Worm (Caenorhabditis elegans) whole organism, L3 larva: ENCODE measurements around the gene btb-10.

Experiments used
- daf-12 ChIP-seq: fragments of 150-350 bp; optimal IDR thresholded peaks from 2 replicates; lab custom pipeline; 2014; ENCODE audit warnings: missing biosample characterization, missing genetic modification reagents, missing genetic modification characterization
- nhr-25 ChIP-seq: sonication (generic microtip); optimal IDR thresholded peaks from 2 replicates; lab custom pipeline; 2017; ENCODE audit warnings: missing biosample characterization, missing genetic modification characterization
- sea-2 ChIP-seq: fragments of 150-350 bp; sonication (generic microtip); optimal IDR thresholded peaks from 4 replicates; lab custom pipeline; 2014; ENCODE audit warnings: missing biosample characterization, missing genetic modification reagents, missing genetic modification characterization
- ztf-11 ChIP-seq: fragments of 150-350 bp; optimal IDR thresholded peaks from 2 replicates; lab custom pipeline; 2014; ENCODE audit warnings: missing biosample characterization, missing genetic modification characterization

- TF ChIP-seq ztf-11 (tag; lab: Kevin White, UChicago) (no peak), daf-12 (no peak), nhr-25 (peak; percentile 68), sea-2 (GFP tag; lab: Kevin White, UChicago) (no peak)
Measured at ce11 chrII:1090743-1091142, 30.1 kb upstream of the btb-10 start.
